Fruit fly (Drosophila melanogaster) whole organism, adult: ENCODE data around the gene idc.

Experiments
- CG11617 ChIP-seq: fragments of 200-800 bp; sonication (Bioruptor generic); optimal IDR thresholded peaks from 2 replicates; lab custom pipeline; 2017; ENCODE audit warnings: mild to moderate bottlenecking, missing biosample characterization, missing genetic modification reagents, missing genetic modification characterization
- CG12768 ChIP-seq: fragments of 200-800 bp; sonication (Bioruptor generic); optimal IDR thresholded peaks from 2 replicates; lab custom pipeline; 2017; ENCODE audit warnings: missing biosample characterization, missing genetic modification characterization, mild to moderate bottlenecking, moderate library complexity, missing genetic modification reagents
- CG1620 ChIP-seq: fragments of 200-800 bp; sonication (Bioruptor generic); optimal IDR thresholded peaks from 2 replicates; lab custom pipeline; 2016; ENCODE audit warnings: missing biosample characterization, missing genetic modification characterization
- cnc ChIP-seq, 2 experiments: fragments of >200 bp; optimal IDR thresholded peaks; 2 replicates each; lab custom pipeline; 2017
- kay ChIP-seq: fragments of 200-800 bp; sonication (Bioruptor generic); peaks from one replicate; lab custom pipeline; 2016; ENCODE audit warnings: missing biosample characterization, missing genetic modification characterization, borderline replicate concordance
- tj ChIP-seq: fragments of 200-800 bp; sonication (Bioruptor generic); optimal IDR thresholded peaks from 3 replicates; lab custom pipeline; 2017; ENCODE audit warnings: missing biosample characterization, mild to moderate bottlenecking, missing genetic modification characterization, moderate library complexity
- toe ChIP-seq: fragments of 200-800 bp; sonication (Bioruptor generic); optimal IDR thresholded peaks from 2 replicates; lab custom pipeline; 2016; ENCODE audit warnings: missing biosample characterization, missing genetic modification characterization

DNA sequence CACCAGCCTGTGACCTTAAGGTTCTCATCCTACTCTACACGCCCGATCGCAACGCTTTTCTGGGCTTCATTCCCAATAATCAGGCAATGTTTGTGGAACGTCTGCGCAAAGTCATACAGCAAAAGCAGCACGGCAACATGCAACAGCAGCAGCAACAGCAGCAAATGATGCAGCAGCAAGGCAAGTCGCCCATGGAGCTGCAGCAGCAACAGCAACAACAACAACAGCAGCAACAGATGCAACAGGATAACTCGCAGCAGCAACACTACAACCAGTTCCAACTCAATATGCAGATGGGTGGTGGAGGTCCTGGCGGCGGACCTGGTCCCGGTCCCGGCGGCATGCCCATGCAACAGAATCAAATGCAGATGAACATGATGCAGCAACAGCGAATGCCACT, 20.7 kb upstream of the idc start:
- TF ChIP-seq cnc (optimal IDR thresholded peaks at IDR 0.05; lab: Kevin White, UChicago) (no peak), tj (GFP tag; lab: Kevin White, UChicago) (no peak), toe (GFP tag; lab: Kevin White, UChicago) (no peak), CG12768 (GFP tag; lab: Kevin White, UChicago) (no peak), CG11617 (GFP tag; lab: Kevin White, UChicago) (no peak), CG1620 (GFP tag; lab: Kevin White, UChicago) (no peak), kay (no peak)
